Worm (Caenorhabditis elegans) whole organism, L2 larva: ENCODE data around the gene rpl-28.

Experiments used
- nhr-11 ChIP-seq: fragments of 150-350 bp; optimal IDR thresholded peaks from 2 replicates; lab custom pipeline; 2014; ENCODE audit warnings: missing biosample characterization, missing genetic modification characterization
- ztf-1 ChIP-seq: fragments of 200-800 bp; sonication (Bioruptor generic); conservative IDR thresholded peaks from 2 replicates; pipeline ENCODE4 v1.3.6; 2022; ENCODE audit warnings: missing genetic modification characterization, missing compliant biosample characterization

DNA sequence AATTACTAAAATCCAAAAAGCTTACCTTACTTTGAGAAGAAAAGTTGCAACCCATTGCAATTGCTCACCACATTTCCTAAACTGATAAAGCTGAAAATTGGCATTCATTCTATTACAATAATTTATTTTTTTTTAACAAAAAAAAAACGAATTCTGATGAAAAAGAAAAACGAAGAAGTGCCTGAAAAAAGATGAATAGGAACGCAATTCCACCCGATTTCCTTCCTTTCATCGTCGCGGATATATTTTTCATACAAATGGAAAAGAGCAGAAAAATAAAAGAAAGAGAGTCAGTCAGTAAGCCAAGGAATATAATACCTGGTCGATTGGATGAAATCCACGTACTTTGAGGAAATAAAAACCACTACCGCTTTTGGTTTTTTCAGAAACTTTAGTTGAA lies 26.9 kb upstream of the rpl-28 start, which contains the start of gene gpa-13:
- no peak for TF ChIP-seq nhr-11 (tag; lab: Kevin White, UChicago)
- TF ChIP-seq ztf-1 (GFP tag; lab: Robert Waterston, UW): no peak
